Fruit fly (Drosophila melanogaster) whole organism, wandering third instar larva: Measurements from ENCODE around the gene Gug.

ENCODE experiments used
- Abd-B ChIP-seq: fragments of >200 bp; optimal IDR thresholded peaks from 2 replicates; lab custom pipeline; 2017; ENCODE audit warnings: missing biosample characterization, missing genetic modification characterization
- CG32264 ChIP-seq: fragments of 200-800 bp; sonication (Bioruptor generic); optimal IDR thresholded peaks from 2 replicates; lab custom pipeline; 2016; ENCODE audit warnings: missing biosample characterization, missing genetic modification characterization
- CG9705 ChIP-seq: fragments of 200-800 bp; sonication (Bioruptor generic); optimal IDR thresholded peaks from 2 replicates; lab custom pipeline; 2018; ENCODE audit warnings: missing biosample characterization, mild to moderate bottlenecking, missing genetic modification characterization
- CrebA ChIP-seq: fragments of 200-800 bp; sonication (Bioruptor generic); optimal IDR thresholded peaks from 2 replicates; lab custom pipeline; 2016; ENCODE audit warnings: missing biosample characterization, mild to moderate bottlenecking, missing genetic modification characterization, borderline replicate concordance
- Dfd ChIP-seq: fragments of >200 bp; optimal IDR thresholded peaks from 2 replicates; lab custom pipeline; 2017; ENCODE audit warnings: missing biosample characterization, missing genetic modification characterization
- Dif ChIP-seq: fragments of 200-275, 200-300 bp; sonication (Bioruptor generic); optimal IDR thresholded peaks from 2 replicates; lab custom pipeline; 2018; ENCODE audit warnings: missing biosample characterization, missing genetic modification characterization; ENCODE audit not compliant: partially characterized antibody
- GATAd ChIP-seq: sonication (Bioruptor generic); optimal IDR thresholded peaks from 2 replicates; lab custom pipeline; 2016; ENCODE audit warnings: missing biosample characterization, missing genetic modification characterization
- HLH106 ChIP-seq: fragments of 200-800 bp; optimal IDR thresholded peaks from 3 replicates; lab custom pipeline; 2019; ENCODE audit warnings: missing biosample characterization, mild to moderate bottlenecking, missing genetic modification characterization, moderate library complexity
- Hnf4 ChIP-seq: fragments of 200-800 bp; sonication (Bioruptor generic); optimal IDR thresholded peaks from 2 replicates; lab custom pipeline; 2016; ENCODE audit warnings: missing biosample characterization, mild to moderate bottlenecking, missing genetic modification characterization
- Hr78 ChIP-seq: fragments of >200 bp; optimal IDR thresholded peaks from 2 replicates; lab custom pipeline; 2017; ENCODE audit warnings: missing biosample characterization, missing genetic modification characterization
- Hr83 ChIP-seq: fragments of 200-300 bp; sonication (Bioruptor generic); optimal IDR thresholded peaks from 2 replicates; lab custom pipeline; 2016; ENCODE audit warnings: missing biosample characterization, mild to moderate bottlenecking, missing genetic modification characterization, moderate library complexity; ENCODE audit not compliant: poor library complexity, severe bottlenecking
- Jra ChIP-seq: sonication (Bioruptor generic); optimal IDR thresholded peaks from 2 replicates; lab custom pipeline; 2016; ENCODE audit warnings: missing biosample characterization, missing genetic modification characterization
- Mio ChIP-seq: sonication (Bioruptor generic); optimal IDR thresholded peaks from 2 replicates; lab custom pipeline; 2016; ENCODE audit warnings: missing biosample characterization, missing genetic modification characterization
- Myc ChIP-seq: fragments of >200 bp; optimal IDR thresholded peaks from 2 replicates; lab custom pipeline; 2017
- N ChIP-seq: fragments of >200 bp; optimal IDR thresholded peaks from 2 replicates; lab custom pipeline; 2018; ENCODE audit warnings: missing biosample characterization, missing external identifiers, missing genetic modification characterization
- OdsH ChIP-seq: fragments of 200-800 bp; sonication (Bioruptor generic); optimal IDR thresholded peaks from 2 replicates; lab custom pipeline; 2016; ENCODE audit warnings: missing biosample characterization, mild to moderate bottlenecking, missing genetic modification characterization
- Rel ChIP-seq, 2 experiments: fragments of 200-800 bp; sonication (Bioruptor generic) in 1 of 2; optimal IDR thresholded peaks; 2 replicates in 1 of 2; 3 replicates in 1 of 2; lab custom pipeline; 2016 to 2019; ENCODE audit warnings: mild to moderate bottlenecking in 2 of 2, missing biosample characterization in 2 of 2, missing genetic modification characterization in 2 of 2, moderate library complexity in 1 of 2
- Sp1 ChIP-seq: fragments of 200-800 bp; sonication (Bioruptor generic); optimal IDR thresholded peaks from 3 replicates; lab custom pipeline; 2019; ENCODE audit warnings: missing biosample characterization, mild to moderate bottlenecking, missing genetic modification characterization, moderate library complexity
- Vsx2 ChIP-seq: fragments of 200-300, 225-300 bp; sonication (Bioruptor generic); optimal IDR thresholded peaks from 2 replicates; lab custom pipeline; 2018; ENCODE audit warnings: missing biosample characterization, missing genetic modification characterization; ENCODE audit not compliant: partially characterized antibody
- br ChIP-seq: fragments of 200-800 bp; sonication (Bioruptor generic); optimal IDR thresholded peaks from 2 replicates; lab custom pipeline; 2016; ENCODE audit warnings: missing biosample characterization, missing genetic modification characterization
- brk ChIP-seq: fragments of 200-800 bp; sonication (Bioruptor generic); optimal IDR thresholded peaks from 2 replicates; lab custom pipeline; 2016; ENCODE audit warnings: missing biosample characterization, mild to moderate bottlenecking, missing genetic modification characterization
- dl ChIP-seq, 2 experiments: fragments of 175-275, 200-275 bp in 1 of 2; fragments of 200-275 bp in 1 of 2; sonication (Bioruptor generic); optimal IDR thresholded peaks; lab custom pipeline; 2018; ENCODE audit warnings: mild to moderate bottlenecking in 2 of 2, missing biosample characterization in 2 of 2, missing genetic modification characterization in 2 of 2, moderate library complexity in 2 of 2; ENCODE audit not compliant: partially characterized antibody in 2 of 2, insufficient read depth in 1 of 2
- dmrt93B ChIP-seq: fragments of 200-800 bp; sonication (Bioruptor generic); optimal IDR thresholded peaks from 2 replicates; lab custom pipeline; 2018; ENCODE audit warnings: missing biosample characterization, mild to moderate bottlenecking, missing genetic modification characterization
- dsf ChIP-seq: sonication (Bioruptor generic); optimal IDR thresholded peaks from 2 replicates; lab custom pipeline; 2016; ENCODE audit warnings: missing biosample characterization, missing genetic modification characterization, borderline replicate concordance
- ey ChIP-seq: fragments of 200-800 bp; sonication (Bioruptor generic); optimal IDR thresholded peaks from 2 replicates; lab custom pipeline; 2016; ENCODE audit warnings: missing biosample characterization, missing genetic modification characterization
- foxo ChIP-seq, 2 experiments: fragments of 200-800 bp; sonication (Bioruptor generic); optimal IDR thresholded peaks; 2 replicates in 1 of 2; 3 replicates in 1 of 2; lab custom pipeline; 2016 to 2017; ENCODE audit warnings: missing biosample characterization in 2 of 2, missing genetic modification characterization in 2 of 2
- fru ChIP-seq: fragments of 200-800 bp; sonication (Bioruptor generic); optimal IDR thresholded peaks from 3 replicates; lab custom pipeline; 2016; ENCODE audit warnings: missing biosample characterization, mild to moderate bottlenecking, missing genetic modification characterization
- h ChIP-seq: fragments of 200-800 bp; sonication (Bioruptor generic); optimal IDR thresholded peaks from 3 replicates; lab custom pipeline; 2016; ENCODE audit warnings: missing biosample characterization, mild to moderate bottlenecking, missing genetic modification characterization
- jim ChIP-seq: fragments of 175-275, 200-325 bp; sonication (Bioruptor generic); optimal IDR thresholded peaks from 2 replicates; lab custom pipeline; 2016; ENCODE audit warnings: missing biosample characterization, mild to moderate bottlenecking, missing genetic modification characterization
- lola ChIP-seq: fragments of >200 bp; optimal IDR thresholded peaks from 2 replicates; lab custom pipeline; 2017; ENCODE audit warnings: missing biosample characterization, missing genetic modification characterization
- pan ChIP-seq: fragments of >200 bp; optimal IDR thresholded peaks from 2 replicates; lab custom pipeline; 2017
- psq ChIP-seq: fragments of 200-800 bp; sonication (Bioruptor generic); optimal IDR thresholded peaks from 3 replicates; lab custom pipeline; 2017; ENCODE audit warnings: missing biosample characterization, mild to moderate bottlenecking, missing genetic modification characterization, moderate library complexity
- rgr ChIP-seq: fragments of 200-800 bp; sonication (Bioruptor generic); optimal IDR thresholded peaks from 3 replicates; lab custom pipeline; 2016; ENCODE audit warnings: missing biosample characterization, mild to moderate bottlenecking, missing genetic modification characterization
- sage ChIP-seq: fragments of 200-800 bp; sonication (Bioruptor generic); optimal IDR thresholded peaks from 2 replicates; lab custom pipeline; 2016; ENCODE audit warnings: missing biosample characterization, mild to moderate bottlenecking, missing genetic modification characterization
- sv ChIP-seq: fragments of 200-800 bp; sonication (Bioruptor generic); optimal IDR thresholded peaks from 3 replicates; lab custom pipeline; 2016; ENCODE audit warnings: missing biosample characterization, missing genetic modification characterization
- tai ChIP-seq: sonication (Bioruptor generic); optimal IDR thresholded peaks from 2 replicates; lab custom pipeline; 2016; ENCODE audit warnings: missing biosample characterization, missing genetic modification characterization
- usp ChIP-seq: fragments of >200 bp; optimal IDR thresholded peaks from 2 replicates; lab custom pipeline; 2017; ENCODE audit warnings: missing biosample characterization, missing genetic modification characterization
- woc ChIP-seq: sonication (Bioruptor generic); optimal IDR thresholded peaks from 2 replicates; lab custom pipeline; 2016; ENCODE audit warnings: missing biosample characterization, mild to moderate bottlenecking, missing genetic modification characterization

The Gug gene

dm6 chr3L:8457866-8458766, 8.4 kb downstream of the Gug start:
- TF ChIP-seq brk = peak; percentile 73
- no peak for TF ChIP-seq tai (GFP tag; lab: Kevin White, UChicago)
- peak; percentile 97 for TF ChIP-seq sv
- TF ChIP-seq CG9705 (GFP tag; lab: Kevin White, UChicago) = peak; percentile 36
- TF ChIP-seq CrebA (GFP tag; lab: Kevin White, UChicago) = no peak
- no peak for TF ChIP-seq Hr78 (GFP tag; lab: Kevin White, UChicago)
- no peak for TF ChIP-seq Rel (GFP tag; optimal IDR thresholded peaks at IDR 0.05; lab: Kevin White, UChicago)
- TF ChIP-seq Rel (tag; optimal IDR thresholded peaks at IDR 0.05; lab: Kevin White, UChicago) = peak; percentile 13
- TF ChIP-seq pan (lab: Kevin White, UChicago) = no peak
- TF ChIP-seq GATAd (GFP tag; lab: Kevin White, UChicago) = no peak
- peak; percentile 83 for TF ChIP-seq ey (GFP tag; lab: Kevin White, UChicago)
- TF ChIP-seq Hr83 (GFP tag; lab: Kevin White, UChicago) = no peak
- TF ChIP-seq CG32264 (GFP tag; lab: Kevin White, UChicago) = peak; percentile 59
- TF ChIP-seq sage (GFP tag; lab: Kevin White, UChicago) = peak; percentile 70
- no peak for TF ChIP-seq Vsx2 (GFP tag; lab: Kevin White, UChicago)
- peak; percentile 86 for TF ChIP-seq rgr (GFP tag; lab: Kevin White, UChicago)
- no peak for TF ChIP-seq lola (GFP tag; lab: Kevin White, UChicago)
- TF ChIP-seq woc (GFP tag; lab: Kevin White, UChicago) = peak; percentile 39
- TF ChIP-seq fru (GFP tag; lab: Kevin White, UChicago) = peak; percentile 88
- no peak for TF ChIP-seq Dfd
- TF ChIP-seq Hnf4 (GFP tag; lab: Kevin White, UChicago) = peak; percentile 79
- TF ChIP-seq N (GFP tag; lab: Kevin White, UChicago) = no peak
- no peak for TF ChIP-seq Abd-B (GFP tag; lab: Kevin White, UChicago)
- TF ChIP-seq dmrt93B (GFP tag; lab: Kevin White, UChicago) = peak; percentile 51
- TF ChIP-seq OdsH (GFP tag; lab: Kevin White, UChicago) = peak; percentile 84
- peak; percentile 72 for TF ChIP-seq psq
- no peak for TF ChIP-seq dl (GFP tag; optimal IDR thresholded peaks at IDR 0.05; lab: Kevin White, UChicago; ENCODE audit: insufficient read depth in 1 of 2, partially characterized antibody in 2 of 2)
- no peak for TF ChIP-seq dsf (GFP tag; lab: Kevin White, UChicago)
- no peak for TF ChIP-seq usp
- peak; percentile 80 for TF ChIP-seq Sp1 (GFP tag; lab: Kevin White, UChicago)
- TF ChIP-seq jim (GFP tag; lab: Kevin White, UChicago) = no peak
- peak; percentile 45 for TF ChIP-seq Jra
- TF ChIP-seq Mio (GFP tag; lab: Kevin White, UChicago) = no peak
- TF ChIP-seq foxo (GFP tag; optimal IDR thresholded peaks at IDR 0.05; lab: Kevin White, UChicago) = peak in 1 of 2 experiments; percentile 85
- TF ChIP-seq h = peak; percentile 89
- TF ChIP-seq HLH106 (tag; lab: Kevin White, UChicago) = peak; percentile 81
- no peak for TF ChIP-seq Dif
- no peak for TF ChIP-seq Myc (lab: Kevin White, UChicago)
- peak; percentile 82 for TF ChIP-seq br (GFP tag; lab: Kevin White, UChicago)
